Fruit fly (Drosophila melanogaster) whole organism, wandering third instar larva: Measurements from ENCODE around the gene Acsx4.

Source experiments
- Abd-B ChIP-seq: fragments of >200 bp; optimal IDR thresholded peaks from 2 replicates; lab custom pipeline; 2017; ENCODE audit warnings: missing biosample characterization, missing genetic modification characterization
- CG32264 ChIP-seq: fragments of 200-800 bp; sonication (Bioruptor generic); optimal IDR thresholded peaks from 2 replicates; lab custom pipeline; 2016; ENCODE audit warnings: missing biosample characterization, missing genetic modification characterization
- CG9705 ChIP-seq: fragments of 200-800 bp; sonication (Bioruptor generic); optimal IDR thresholded peaks from 2 replicates; lab custom pipeline; 2018; ENCODE audit warnings: missing biosample characterization, mild to moderate bottlenecking, missing genetic modification characterization
- CrebA ChIP-seq: fragments of 200-800 bp; sonication (Bioruptor generic); optimal IDR thresholded peaks from 2 replicates; lab custom pipeline; 2016; ENCODE audit warnings: missing biosample characterization, mild to moderate bottlenecking, missing genetic modification characterization, borderline replicate concordance
- Dif ChIP-seq: fragments of 200-275, 200-300 bp; sonication (Bioruptor generic); optimal IDR thresholded peaks from 2 replicates; lab custom pipeline; 2018; ENCODE audit warnings: missing biosample characterization, missing genetic modification characterization; ENCODE audit not compliant: partially characterized antibody
- GATAd ChIP-seq: sonication (Bioruptor generic); optimal IDR thresholded peaks from 2 replicates; lab custom pipeline; 2016; ENCODE audit warnings: missing biosample characterization, missing genetic modification characterization
- Hnf4 ChIP-seq: fragments of 200-800 bp; sonication (Bioruptor generic); optimal IDR thresholded peaks from 2 replicates; lab custom pipeline; 2016; ENCODE audit warnings: missing biosample characterization, mild to moderate bottlenecking, missing genetic modification characterization
- Hr78 ChIP-seq: fragments of >200 bp; optimal IDR thresholded peaks from 2 replicates; lab custom pipeline; 2017; ENCODE audit warnings: missing biosample characterization, missing genetic modification characterization
- Jra ChIP-seq: sonication (Bioruptor generic); optimal IDR thresholded peaks from 2 replicates; lab custom pipeline; 2016; ENCODE audit warnings: missing biosample characterization, missing genetic modification characterization
- Mio ChIP-seq: sonication (Bioruptor generic); optimal IDR thresholded peaks from 2 replicates; lab custom pipeline; 2016; ENCODE audit warnings: missing biosample characterization, missing genetic modification characterization
- Myc ChIP-seq: fragments of >200 bp; optimal IDR thresholded peaks from 2 replicates; lab custom pipeline; 2017
- Rel ChIP-seq, 2 experiments: fragments of 200-800 bp; sonication (Bioruptor generic) in 1 of 2; optimal IDR thresholded peaks; 2 replicates in 1 of 2; 3 replicates in 1 of 2; lab custom pipeline; 2016 to 2019; ENCODE audit warnings: mild to moderate bottlenecking in 2 of 2, missing biosample characterization in 2 of 2, missing genetic modification characterization in 2 of 2, moderate library complexity in 1 of 2
- Vsx2 ChIP-seq: fragments of 200-300, 225-300 bp; sonication (Bioruptor generic); optimal IDR thresholded peaks from 2 replicates; lab custom pipeline; 2018; ENCODE audit warnings: missing biosample characterization, missing genetic modification characterization; ENCODE audit not compliant: partially characterized antibody
- br ChIP-seq: fragments of 200-800 bp; sonication (Bioruptor generic); optimal IDR thresholded peaks from 2 replicates; lab custom pipeline; 2016; ENCODE audit warnings: missing biosample characterization, missing genetic modification characterization
- dl ChIP-seq, 2 experiments: fragments of 175-275, 200-275 bp in 1 of 2; fragments of 200-275 bp in 1 of 2; sonication (Bioruptor generic); optimal IDR thresholded peaks; lab custom pipeline; 2018; ENCODE audit warnings: mild to moderate bottlenecking in 2 of 2, missing biosample characterization in 2 of 2, missing genetic modification characterization in 2 of 2, moderate library complexity in 2 of 2; ENCODE audit not compliant: partially characterized antibody in 2 of 2, insufficient read depth in 1 of 2
- foxo ChIP-seq, 2 experiments: fragments of 200-800 bp; sonication (Bioruptor generic); optimal IDR thresholded peaks; 2 replicates in 1 of 2; 3 replicates in 1 of 2; lab custom pipeline; 2016 to 2017; ENCODE audit warnings: missing biosample characterization in 2 of 2, missing genetic modification characterization in 2 of 2
- fru ChIP-seq: fragments of 200-800 bp; sonication (Bioruptor generic); optimal IDR thresholded peaks from 3 replicates; lab custom pipeline; 2016; ENCODE audit warnings: missing biosample characterization, mild to moderate bottlenecking, missing genetic modification characterization
- jim ChIP-seq: fragments of 175-275, 200-325 bp; sonication (Bioruptor generic); optimal IDR thresholded peaks from 2 replicates; lab custom pipeline; 2016; ENCODE audit warnings: missing biosample characterization, mild to moderate bottlenecking, missing genetic modification characterization
- rgr ChIP-seq: fragments of 200-800 bp; sonication (Bioruptor generic); optimal IDR thresholded peaks from 3 replicates; lab custom pipeline; 2016; ENCODE audit warnings: missing biosample characterization, mild to moderate bottlenecking, missing genetic modification characterization
- sage ChIP-seq: fragments of 200-800 bp; sonication (Bioruptor generic); optimal IDR thresholded peaks from 2 replicates; lab custom pipeline; 2016; ENCODE audit warnings: missing biosample characterization, mild to moderate bottlenecking, missing genetic modification characterization
- sv ChIP-seq: fragments of 200-800 bp; sonication (Bioruptor generic); optimal IDR thresholded peaks from 3 replicates; lab custom pipeline; 2016; ENCODE audit warnings: missing biosample characterization, missing genetic modification characterization
- woc ChIP-seq: sonication (Bioruptor generic); optimal IDR thresholded peaks from 2 replicates; lab custom pipeline; 2016; ENCODE audit warnings: missing biosample characterization, mild to moderate bottlenecking, missing genetic modification characterization

Acsx4 gene

dm6 chr3R:19830973-19831372, 47.7 kb downstream of the Acsx4 start:
- TF ChIP-seq fru (no peak), CrebA (no peak), Jra (GFP tag; lab: Kevin White, UChicago) (no peak), br (GFP tag; lab: Kevin White, UChicago) (no peak), sv (peak; percentile 5), woc (GFP tag; lab: Kevin White, UChicago) (no peak)

dm6 chr3R:19833546-19833945, 50.2 kb downstream of the Acsx4 start:
- no peak for TF ChIP-seq CG32264 (GFP tag; lab: Kevin White, UChicago)
- TF ChIP-seq Abd-B, result no peak
- TF ChIP-seq CG9705, result no peak
- no peak for TF ChIP-seq sage (GFP tag; lab: Kevin White, UChicago)
- no peak for TF ChIP-seq dl (GFP tag; optimal IDR thresholded peaks at IDR 0.05; lab: Kevin White, UChicago; ENCODE audit: insufficient read depth in 1 of 2, partially characterized antibody in 2 of 2)
- TF ChIP-seq Dif (GFP tag; lab: Kevin White, UChicago), result no peak
- TF ChIP-seq jim (GFP tag; lab: Kevin White, UChicago), result no peak
- TF ChIP-seq Hnf4 (GFP tag; lab: Kevin White, UChicago), result no peak
- TF ChIP-seq Mio (GFP tag; lab: Kevin White, UChicago), result no peak

dm6 chr3R:19833963-19834362, 50.6 kb downstream of the Acsx4 start:
- TF ChIP-seq Vsx2 (GFP tag; lab: Kevin White, UChicago), result no peak
- no peak for TF ChIP-seq foxo (GFP tag; optimal IDR thresholded peaks at IDR 0.05; lab: Kevin White, UChicago)
- TF ChIP-seq Myc, result no peak
- no peak for TF ChIP-seq Dif (GFP tag; lab: Kevin White, UChicago)
- no peak for TF ChIP-seq woc (GFP tag; lab: Kevin White, UChicago)
- TF ChIP-seq Rel (GFP tag; optimal IDR thresholded peaks at IDR 0.05; lab: Kevin White, UChicago), result no peak
- no peak for TF ChIP-seq Rel (tag; optimal IDR thresholded peaks at IDR 0.05; lab: Kevin White, UChicago)
- TF ChIP-seq, all 38 proteins: peak for 0

dm6 chr3R:19834982-19835381, 51.7 kb downstream of the Acsx4 start:
- TF ChIP-seq CG32264 (GFP tag; lab: Kevin White, UChicago) (no peak), rgr (no peak), Hr78 (no peak), GATAd (no peak), Vsx2 (GFP tag; lab: Kevin White, UChicago) (no peak)
